Worm (Caenorhabditis elegans) whole organism, mixed stage, embryonic: ENCODE measurements around the gene F10E9.10.

ENCODE experiments used
- M03D4.4 ChIP-seq: sonication (generic microtip); optimal IDR thresholded peaks from 2 replicates; lab custom pipeline; 2017; ENCODE audit warnings: mild to moderate bottlenecking, missing genetic modification characterization, missing compliant biosample characterization
- bed-3 ChIP-seq: fragments of 200-800 bp; sonication (Bioruptor generic); optimal IDR thresholded peaks from 3 replicates; lab custom pipeline; 2018; ENCODE audit warnings: mild to moderate bottlenecking, missing genetic modification characterization, moderate library complexity, missing compliant biosample characterization
- blmp-1 ChIP-seq: fragments of 150-350 bp; optimal IDR thresholded peaks from 2 replicates; lab custom pipeline; 2014; ENCODE audit warnings: missing biosample characterization, missing genetic modification characterization
- ceh-39 ChIP-seq: fragments of 150-350 bp; optimal IDR thresholded peaks from 2 replicates; lab custom pipeline; 2014; ENCODE audit warnings: missing biosample characterization, missing genetic modification characterization
- ceh-43 ChIP-seq: fragments of 200-800 bp; sonication (Bioruptor generic); optimal IDR thresholded peaks from 2 replicates; lab custom pipeline; 2018; ENCODE audit warnings: mild to moderate bottlenecking, missing genetic modification characterization, moderate library complexity, missing compliant biosample characterization
- ceh-83 ChIP-seq: fragments of 200-800 bp; sonication (Bioruptor generic); optimal IDR thresholded peaks from 2 replicates; lab custom pipeline; 2018; ENCODE audit warnings: mild to moderate bottlenecking, missing genetic modification characterization, missing compliant biosample characterization
- ces-1 ChIP-seq: fragments of 150-350 bp; optimal IDR thresholded peaks from 2 replicates; lab custom pipeline; 2014; ENCODE audit warnings: missing biosample characterization, missing genetic modification reagents, missing genetic modification characterization
- cnd-1 ChIP-seq: fragments of 200-800 bp; sonication (Bioruptor generic); optimal IDR thresholded peaks from 2 replicates; lab custom pipeline; 2018; ENCODE audit warnings: mild to moderate bottlenecking, missing genetic modification characterization, missing compliant biosample characterization
- drap-1 ChIP-seq: fragments of 200-800 bp; sonication (Bioruptor generic); optimal IDR thresholded peaks from 3 replicates; lab custom pipeline; 2018; ENCODE audit warnings: mild to moderate bottlenecking, missing genetic modification characterization, missing compliant biosample characterization
- elt-1 ChIP-seq: sonication (generic microtip); optimal IDR thresholded peaks from 2 replicates; lab custom pipeline; 2017; ENCODE audit warnings: missing genetic modification characterization, mild to moderate bottlenecking, missing compliant biosample characterization, antibody characterized with exemption, moderate library complexity, borderline replicate concordance; ENCODE audit not compliant: insufficient read depth
- elt-3 ChIP-seq: fragments of 150-350 bp; optimal IDR thresholded peaks from 2 replicates; lab custom pipeline; 2014; ENCODE audit warnings: missing biosample characterization, missing genetic modification characterization
- flh-1 ChIP-seq: fragments of 200-800 bp; sonication (Bioruptor generic); optimal IDR thresholded peaks from 2 replicates; lab custom pipeline; 2018; ENCODE audit warnings: mild to moderate bottlenecking, missing genetic modification characterization, moderate library complexity, missing compliant biosample characterization
- ham-2 ChIP-seq: fragments of 200-800 bp; sonication (Bioruptor generic); optimal IDR thresholded peaks from 2 replicates; lab custom pipeline; 2018; ENCODE audit warnings: mild to moderate bottlenecking, missing genetic modification characterization, missing compliant biosample characterization
- hlh-1 ChIP-seq: fragments of 150-350 bp; optimal IDR thresholded peaks from 2 replicates; lab custom pipeline; 2014; ENCODE audit warnings: missing biosample characterization, missing genetic modification reagents, missing genetic modification characterization
- lin-13 ChIP-seq: fragments of 150-350 bp; optimal IDR thresholded peaks from 2 replicates; lab custom pipeline; 2014; ENCODE audit warnings: missing biosample characterization, missing genetic modification characterization
- lin-32 ChIP-seq: fragments of 200-800 bp; sonication (Bioruptor generic); optimal IDR thresholded peaks from 2 replicates; lab custom pipeline; 2018; ENCODE audit warnings: mild to moderate bottlenecking, missing genetic modification characterization, missing compliant biosample characterization
- lsy-2 ChIP-seq: fragments of 150-350 bp; optimal IDR thresholded peaks from 2 replicates; lab custom pipeline; 2014; ENCODE audit warnings: missing biosample characterization, missing genetic modification characterization
- mab-5 ChIP-seq: fragments of 150-350 bp; optimal IDR thresholded peaks from 2 replicates; lab custom pipeline; 2014; ENCODE audit warnings: missing biosample characterization, missing genetic modification characterization
- mep-1 ChIP-seq: fragments of 150-350 bp; optimal IDR thresholded peaks from 2 replicates; lab custom pipeline; 2017; ENCODE audit warnings: missing biosample characterization, missing genetic modification reagents, missing genetic modification characterization, inconsistent platforms
- mls-2 ChIP-seq: sonication (generic microtip); optimal IDR thresholded peaks from 2 replicates; lab custom pipeline; 2016; ENCODE audit warnings: mild to moderate bottlenecking, missing genetic modification characterization, moderate library complexity, missing compliant biosample characterization
- nhr-12 ChIP-seq: fragments of 150-350 bp; optimal IDR thresholded peaks from 2 replicates; lab custom pipeline; 2014; ENCODE audit warnings: missing biosample characterization, missing genetic modification characterization
- nhr-2 ChIP-seq: fragments of 150-350 bp; optimal IDR thresholded peaks from 2 replicates; lab custom pipeline; 2014; ENCODE audit warnings: missing biosample characterization, missing genetic modification characterization
- nhr-237 ChIP-seq: fragments of 150-350 bp; optimal IDR thresholded peaks from 2 replicates; lab custom pipeline; 2014; ENCODE audit warnings: missing biosample characterization, missing genetic modification characterization
- nhr-28 ChIP-seq: fragments of 150-350 bp; optimal IDR thresholded peaks from 2 replicates; lab custom pipeline; 2014; ENCODE audit warnings: missing biosample characterization, missing genetic modification characterization
- nhr-76 ChIP-seq: sonication (generic microtip); optimal IDR thresholded peaks from 2 replicates; lab custom pipeline; 2017; ENCODE audit warnings: missing biosample characterization, missing genetic modification characterization
- pha-4 ChIP-seq: fragments of 150-350 bp; optimal IDR thresholded peaks from 2 replicates; lab custom pipeline; 2018; ENCODE audit warnings: missing biosample characterization, missing genetic modification reagents, missing genetic modification characterization
- sem-2 ChIP-seq: fragments of 200-800 bp; sonication (Bioruptor generic); optimal IDR thresholded peaks from 2 replicates; lab custom pipeline; 2018; ENCODE audit warnings: mild to moderate bottlenecking, missing genetic modification characterization, missing compliant biosample characterization
- snpc-4 ChIP-seq: fragments of 150-350 bp; optimal IDR thresholded peaks from 2 replicates; lab custom pipeline; 2014; ENCODE audit warnings: missing biosample characterization, missing genetic modification characterization
- sptf-1 ChIP-seq: sonication (generic microtip); optimal IDR thresholded peaks from 2 replicates; lab custom pipeline; 2017; ENCODE audit warnings: mild to moderate bottlenecking, missing genetic modification characterization, moderate library complexity, missing compliant biosample characterization
- tbx-8 ChIP-seq: fragments of 200-800 bp; sonication (Bioruptor generic); optimal IDR thresholded peaks from 2 replicates; lab custom pipeline; 2018; ENCODE audit warnings: mild to moderate bottlenecking, missing genetic modification characterization, moderate library complexity, missing compliant biosample characterization
- unc-120 ChIP-seq: sonication (generic microtip); optimal IDR thresholded peaks from 2 replicates; lab custom pipeline; 2017; ENCODE audit warnings: missing genetic modification characterization, missing compliant biosample characterization; ENCODE audit not compliant: poor library complexity, severe bottlenecking
- unc-39 ChIP-seq: fragments of 150-350 bp; optimal IDR thresholded peaks from 2 replicates; lab custom pipeline; 2014; ENCODE audit warnings: missing biosample characterization, missing genetic modification characterization
- unc-62 ChIP-seq: fragments of 150-350 bp; optimal IDR thresholded peaks from 2 replicates; lab custom pipeline; 2014; ENCODE audit warnings: missing biosample characterization, missing genetic modification reagents, missing genetic modification characterization
- zip-8 ChIP-seq: fragments of 150-350 bp; optimal IDR thresholded peaks from 2 replicates; lab custom pipeline; 2014; ENCODE audit warnings: missing biosample characterization, missing genetic modification characterization
- ztf-11 ChIP-seq: fragments of 150-350 bp; optimal IDR thresholded peaks from 2 replicates; lab custom pipeline; 2014; ENCODE audit warnings: missing biosample characterization, missing genetic modification characterization

F10E9.10 gene

ce11 chrIII:8324412-8324811 lies 4.3 kb upstream of the F10E9.10 start, which contains the start of gene F10E9.12:
Gene F10E9.12 (plus strand): TSS chrIII:8324542.
- no peak for TF ChIP-seq drap-1 (GFP tag; lab: Kevin White, UChicago)
- no peak for TF ChIP-seq flh-1 (GFP tag; lab: Kevin White, UChicago)
- no peak for TF ChIP-seq mep-1 (tag; lab: Kevin White, UChicago)
- TF ChIP-seq unc-62, result no peak
- no peak for TF ChIP-seq M03D4.4 (tag; lab: Kevin White, UChicago)
- TF ChIP-seq elt-1 (tag; lab: Kevin White, UChicago), result no peak
- no peak for TF ChIP-seq unc-39 (tag; lab: Kevin White, UChicago)
- no peak for TF ChIP-seq sem-2 (GFP tag; lab: Kevin White, UChicago)
- TF ChIP-seq mab-5 (tag; lab: Kevin White, UChicago), result no peak

DNA sequence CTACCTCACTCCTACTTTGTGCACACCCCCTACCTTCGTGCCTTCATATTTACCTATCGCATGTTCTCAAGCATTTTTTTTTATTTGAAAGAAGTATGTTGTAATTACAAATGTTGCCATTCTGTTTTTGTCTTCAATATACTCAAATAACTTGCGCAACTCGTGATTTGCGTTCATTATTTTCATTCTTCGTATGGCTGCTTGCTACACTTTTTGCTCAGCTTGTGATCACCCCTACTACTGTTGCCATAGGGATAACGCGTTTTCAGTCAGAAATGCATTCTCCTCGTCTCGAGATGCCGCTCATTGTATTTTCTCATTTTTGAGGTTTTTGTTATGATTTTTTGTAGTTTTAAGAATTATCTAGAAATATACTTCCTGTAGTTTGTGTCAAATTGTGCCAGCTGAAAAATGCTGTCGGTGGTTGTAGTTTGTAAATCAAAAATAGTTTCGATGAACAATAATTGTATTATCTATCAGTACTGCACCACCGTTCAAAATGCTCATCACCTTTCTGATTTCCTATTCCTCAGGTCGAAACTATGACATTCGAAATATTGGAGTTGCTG lies 2.6 kb upstream of the F10E9.10 start, which contains the start of gene F10E9.1:
F10E9.1 (plus strand) TSS at position 519 of the 569 bp plus-strand sequence.
- no peak for TF ChIP-seq blmp-1 (tag; lab: Kevin White, UChicago)
- no peak for TF ChIP-seq lin-32 (GFP tag; lab: Kevin White, UChicago)
- no peak for TF ChIP-seq ces-1
- TF ChIP-seq ham-2 (GFP tag; lab: Kevin White, UChicago), result no peak
- TF ChIP-seq ceh-83 (GFP tag; lab: Kevin White, UChicago), result no peak
- no peak for TF ChIP-seq elt-3 (tag; lab: Kevin White, UChicago)
- TF ChIP-seq unc-39 (tag; lab: Kevin White, UChicago), result no peak
- no peak for TF ChIP-seq hlh-1
- TF ChIP-seq elt-1 (tag; lab: Kevin White, UChicago), result no peak
- TF ChIP-seq nhr-2, result no peak
- TF ChIP-seq ceh-43 (GFP tag; lab: Kevin White, UChicago), result no peak
- TF ChIP-seq sem-2 (GFP tag; lab: Kevin White, UChicago), result no peak
- TF ChIP-seq nhr-76 (tag; lab: Kevin White, UChicago), result no peak
- no peak for TF ChIP-seq mls-2 (tag; lab: Kevin White, UChicago)
- TF ChIP-seq tbx-8 (GFP tag; lab: Kevin White, UChicago), result no peak

- no peak for TF ChIP-seq nhr-2
Observed at ce11 chrIII:8321225-8321624, 1.1 kb upstream of the F10E9.10 start.

- TF ChIP-seq mls-2 (tag; lab: Kevin White, UChicago), result peak; percentile 65
- TF ChIP-seq drap-1 (GFP tag; lab: Kevin White, UChicago), result peak; percentile 21
- peak; percentile 50 for TF ChIP-seq tbx-8 (GFP tag; lab: Kevin White, UChicago)
- TF ChIP-seq ham-2 (GFP tag; lab: Kevin White, UChicago), result peak; percentile 58
- no peak for TF ChIP-seq nhr-28 (tag; lab: Kevin White, UChicago)
- no peak for TF ChIP-seq ceh-83 (GFP tag; lab: Kevin White, UChicago)
- no peak for TF ChIP-seq nhr-12 (tag; lab: Kevin White, UChicago)
- no peak for TF ChIP-seq unc-39 (tag; lab: Kevin White, UChicago)
- TF ChIP-seq blmp-1 (tag; lab: Kevin White, UChicago), result no peak
- peak; percentile 72 for TF ChIP-seq ceh-43 (GFP tag; lab: Kevin White, UChicago)
- no peak for TF ChIP-seq cnd-1
- no peak for TF ChIP-seq unc-62
- TF ChIP-seq ceh-39 (tag; lab: Kevin White, UChicago), result peak; percentile 20
- TF ChIP-seq M03D4.4 (tag; lab: Kevin White, UChicago), result no peak
- TF ChIP-seq hlh-1, result no peak
- TF ChIP-seq lin-32 (GFP tag; lab: Kevin White, UChicago), result no peak
- peak; percentile 79 for TF ChIP-seq lsy-2
- TF ChIP-seq mep-1 (tag; lab: Kevin White, UChicago), result peak; percentile 75
- TF ChIP-seq nhr-237 (tag; lab: Kevin White, UChicago), result peak; percentile 3
- no peak for TF ChIP-seq nhr-76 (tag; lab: Kevin White, UChicago)
- TF ChIP-seq mab-5 (tag; lab: Kevin White, UChicago), result peak; percentile 77
- no peak for TF ChIP-seq elt-3 (tag; lab: Kevin White, UChicago)
- TF ChIP-seq zip-8 (tag; lab: Kevin White, UChicago), result no peak
- TF ChIP-seq sptf-1, result peak; percentile 69
- TF ChIP-seq sem-2 (GFP tag; lab: Kevin White, UChicago), result no peak
- TF ChIP-seq bed-3 (GFP tag; lab: Kevin White, UChicago), result no peak
- TF ChIP-seq unc-120 (tag; lab: Kevin White, UChicago), result no peak
- TF ChIP-seq elt-1 (tag; lab: Kevin White, UChicago), result no peak
- TF ChIP-seq snpc-4 (tag; lab: Kevin White, UChicago), result no peak
- peak; percentile 75 for TF ChIP-seq ces-1
- no peak for TF ChIP-seq ztf-11 (tag; lab: Kevin White, UChicago)
- peak; percentile 21 for TF ChIP-seq pha-4 (tag; lab: Kevin White, UChicago)
- TF ChIP-seq nhr-2, result peak; percentile 42
- TF ChIP-seq flh-1 (GFP tag; lab: Kevin White, UChicago), result no peak
- peak; percentile 73 for TF ChIP-seq lin-13
Observed at ce11 chrIII:8319100-8319499, 983 bp downstream of the F10E9.10 start, which contains the start of gene F10E9.11. Gene F10E9.11 (minus strand): TSS chrIII:8319260.
